Worm (Caenorhabditis elegans): Measurements from ENCODE around the gene W06D11.1.

The W06D11.1 gene

ce11 chrX:12343279-12343678, 48.9 kb downstream of the W06D11.1 start, which contains the start of the genes nspc-9 and nspc-10:
Gene nspc-9 (minus strand): TSS chrX:12343379.
Gene nspc-10 (plus strand): TSS chrX:12343609.
- TF ChIP-seq R02D3.7 (tag; optimal IDR thresholded peaks at IDR 0.05) = no peak
- no peak for TF ChIP-seq unc-62 (GFP tag; optimal IDR thresholded peaks at IDR 0.05)
- no peak for TF ChIP-seq ceh-16 (tag; optimal IDR thresholded peaks at IDR 0.05)
- no peak for TF ChIP-seq snpc-4 (tag; optimal IDR thresholded peaks at IDR 0.05)
- TF ChIP-seq ztf-11 (tag; optimal IDR thresholded peaks at IDR 0.05) = no peak
- TF ChIP-seq lsy-2 (tag; optimal IDR thresholded peaks at IDR 0.05) = no peak
- TF ChIP-seq unc-55 (GFP tag; optimal IDR thresholded peaks at IDR 0.05) = no peak
- TF ChIP-seq nhr-23 (tag; optimal IDR thresholded peaks at IDR 0.05) = no peak

Measured in whole organism, L2 larva.